Worm (Caenorhabditis elegans) whole organism, young adult: Measurements from ENCODE around the gene nlp-66.

ENCODE experiments used
- B0336.3 ChIP-seq: fragments of 200-800 bp; sonication (Bioruptor generic); IDR thresholded peaks from 2 replicates; pipeline ENCODE4 v1.3.6; 2022; ENCODE audit warnings: missing genetic modification characterization, missing compliant biosample characterization
- C06A6.2 ChIP-seq: fragments of 200-800 bp; sonication (Bioruptor generic); conservative IDR thresholded peaks from 2 replicates; pipeline ENCODE4 v1.3.6; 2022; ENCODE audit warnings: missing genetic modification characterization, missing compliant biosample characterization
- C17E4.6 ChIP-seq: fragments of 200-800 bp; sonication (Bioruptor generic); IDR thresholded peaks from 2 replicates; pipeline ENCODE4 v1.3.6; 2022; ENCODE audit warnings: missing genetic modification reagents, missing genetic modification characterization, missing compliant biosample characterization
- F22D6.2 ChIP-seq: sonication (generic microtip); optimal IDR thresholded peaks from 2 replicates; lab custom pipeline; 2016; ENCODE audit warnings: mild to moderate bottlenecking, missing genetic modification characterization, missing compliant biosample characterization
- F23B12.7 ChIP-seq: sonication (generic microtip); optimal IDR thresholded peaks from 2 replicates; lab custom pipeline; 2017; ENCODE audit warnings: missing genetic modification characterization, mild to moderate bottlenecking, missing compliant biosample characterization, antibody characterized with exemption, moderate library complexity; ENCODE audit not compliant: insufficient read depth
- F33H1.4 ChIP-seq: fragments of 200-800 bp; sonication (Bioruptor generic); IDR thresholded peaks from 2 replicates; pipeline ENCODE4 v1.3.6; 2022; ENCODE audit warnings: missing genetic modification reagents, missing genetic modification characterization, missing compliant biosample characterization
- F57A8.1 ChIP-seq: fragments of 200-800 bp; sonication (Bioruptor generic); optimal IDR thresholded peaks from 2 replicates; lab custom pipeline; 2018; ENCODE audit warnings: mild to moderate bottlenecking, missing genetic modification characterization, moderate library complexity, missing compliant biosample characterization
- F57C9.4 ChIP-seq: sonication (generic microtip); optimal IDR thresholded peaks from 2 replicates; lab custom pipeline; 2017; ENCODE audit warnings: mild to moderate bottlenecking, missing genetic modification characterization, missing compliant biosample characterization
- ZK185.1 ChIP-seq: sonication (generic microtip); optimal IDR thresholded peaks from 2 replicates; lab custom pipeline; 2016; ENCODE audit warnings: mild to moderate bottlenecking, missing genetic modification characterization, missing compliant biosample characterization; ENCODE audit not compliant: poor library complexity, severe bottlenecking
- aptf-2 ChIP-seq: fragments of 200-800 bp; sonication (Bioruptor generic); conservative IDR thresholded peaks from 2 replicates; pipeline ENCODE4 v1.3.6; 2022; ENCODE audit warnings: missing genetic modification reagents, missing genetic modification characterization, missing compliant biosample characterization
- atf-7 ChIP-seq: sonication (generic microtip); optimal IDR thresholded peaks from 2 replicates; lab custom pipeline; 2017; ENCODE audit warnings: mild to moderate bottlenecking, missing genetic modification characterization, missing compliant biosample characterization
- athp-1 ChIP-seq: sonication (generic microtip); optimal IDR thresholded peaks from 2 replicates; lab custom pipeline; 2017; ENCODE audit warnings: mild to moderate bottlenecking, missing genetic modification characterization, missing compliant biosample characterization
- attf-3 ChIP-seq: fragments of 200-800 bp; sonication (Bioruptor generic); conservative IDR thresholded peaks from 2 replicates; pipeline ENCODE4 v1.3.6; 2022; ENCODE audit warnings: missing genetic modification reagents, missing genetic modification characterization, missing compliant biosample characterization
- attf-5 ChIP-seq: fragments of 200-800 bp; sonication (Bioruptor generic); optimal IDR thresholded peaks from 2 replicates; lab custom pipeline; 2018; ENCODE audit warnings: mild to moderate bottlenecking, missing genetic modification characterization, missing compliant biosample characterization
- attf-6 ChIP-seq: fragments of 200-800 bp; sonication (Bioruptor generic); IDR thresholded peaks from 2 replicates; pipeline ENCODE4 v1.3.6; 2022; ENCODE audit warnings: missing genetic modification reagents, missing genetic modification characterization, missing compliant biosample characterization
- bed-1 ChIP-seq: fragments of 200-800 bp; sonication (Bioruptor generic); IDR thresholded peaks from 2 replicates; pipeline ENCODE4 v1.3.6; 2022; ENCODE audit warnings: missing genetic modification reagents, missing genetic modification characterization, missing compliant biosample characterization
- bed-2 ChIP-seq: fragments of 200-800 bp; sonication (Bioruptor generic); IDR thresholded peaks from 2 replicates; pipeline ENCODE4 v1.3.6; 2022; ENCODE audit warnings: missing genetic modification reagents, missing genetic modification characterization, missing compliant biosample characterization
- ccch-3 ChIP-seq: fragments of 200-800 bp; sonication (Bioruptor generic); optimal IDR thresholded peaks from 2 replicates; lab custom pipeline; 2018; ENCODE audit warnings: mild to moderate bottlenecking, missing genetic modification characterization, missing compliant biosample characterization
- ceh-27 ChIP-seq: fragments of 200-800 bp; sonication (Bioruptor generic); optimal IDR thresholded peaks from 2 replicates; lab custom pipeline; 2018; ENCODE audit warnings: mild to moderate bottlenecking, missing genetic modification characterization, moderate library complexity, missing compliant biosample characterization
- chd-7 ChIP-seq: sonication (generic microtip); optimal IDR thresholded peaks from 2 replicates; lab custom pipeline; 2016; ENCODE audit warnings: mild to moderate bottlenecking, missing genetic modification characterization, moderate library complexity, missing compliant biosample characterization
- dpl-1 ChIP-seq: fragments of 150-350 bp; optimal IDR thresholded peaks from 2 replicates; lab custom pipeline; 2014; ENCODE audit warnings: missing biosample characterization, missing genetic modification reagents, missing genetic modification characterization
- egl-18 ChIP-seq: fragments of 200-800 bp; sonication (Bioruptor generic); IDR thresholded peaks from 2 replicates; pipeline ENCODE4 v1.3.6; 2022; ENCODE audit warnings: missing genetic modification reagents, missing genetic modification characterization, missing compliant biosample characterization
- hlh-12 ChIP-seq: sonication (generic microtip); optimal IDR thresholded peaks from 2 replicates; lab custom pipeline; 2016; ENCODE audit warnings: missing genetic modification characterization, missing compliant biosample characterization
- let-526 ChIP-seq: fragments of 200-800 bp; sonication (Bioruptor generic); IDR thresholded peaks from 2 replicates; pipeline ENCODE4 v1.3.6; 2022; ENCODE audit warnings: missing genetic modification reagents, missing genetic modification characterization, missing compliant biosample characterization
- lin-54 ChIP-seq: fragments of 200-800 bp; sonication (Bioruptor generic); optimal IDR thresholded peaks from 2 replicates; lab custom pipeline; 2018; ENCODE audit warnings: mild to moderate bottlenecking, missing genetic modification characterization, missing compliant biosample characterization
- lsl-1 ChIP-seq: fragments of 200-800 bp; sonication (Bioruptor generic); optimal IDR thresholded peaks from 2 replicates; lab custom pipeline; 2018; ENCODE audit warnings: mild to moderate bottlenecking, missing genetic modification characterization, moderate library complexity, missing compliant biosample characterization
- madf-6 ChIP-seq: fragments of 200-800 bp; sonication (Bioruptor generic); IDR thresholded peaks from 2 replicates; pipeline ENCODE4 v1.3.6; 2022; ENCODE audit warnings: missing genetic modification reagents, missing genetic modification characterization, missing compliant biosample characterization
- madf-8 ChIP-seq: fragments of 200-800 bp; sonication (Bioruptor generic); conservative IDR thresholded peaks from 2 replicates; pipeline ENCODE4 v1.3.6; 2022; ENCODE audit warnings: missing genetic modification reagents, missing genetic modification characterization, missing compliant biosample characterization
- mcd-1 ChIP-seq: fragments of 200-800 bp; sonication (Bioruptor generic); IDR thresholded peaks from 2 replicates; pipeline ENCODE4 v1.3.6; 2022; ENCODE audit warnings: missing genetic modification reagents, missing genetic modification characterization, missing compliant biosample characterization
- mel-28 ChIP-seq: sonication (generic microtip); optimal IDR thresholded peaks from 2 replicates; lab custom pipeline; 2016; ENCODE audit warnings: borderline replicate concordance, mild to moderate bottlenecking, missing genetic modification characterization, missing compliant biosample characterization
- nfya-1 ChIP-seq: sonication (generic microtip); optimal IDR thresholded peaks from 2 replicates; lab custom pipeline; 2017; ENCODE audit warnings: antibody characterized with exemption, missing compliant biosample characterization, missing genetic modification characterization, borderline replicate concordance; ENCODE audit not compliant: insufficient read depth
- rpc-1 ChIP-seq, 2 experiments: fragments of 150-350 bp in 1 of 2; sonication (generic microtip) in 1 of 2; optimal IDR thresholded peaks; 2 replicates each; lab custom pipeline; 2014 to 2018; ENCODE audit warnings: missing biosample characterization in 1 of 2, missing genetic modification characterization in 1 of 2, missing genetic modification reagents in 1 of 2, missing genotype in 1 of 2
- sdz-38 ChIP-seq: sonication (generic microtip); optimal IDR thresholded peaks from 2 replicates; lab custom pipeline; 2016; ENCODE audit warnings: missing genotype, missing genetic modification characterization, missing compliant biosample characterization
- snpc-1.1 ChIP-seq: sonication (generic microtip); optimal IDR thresholded peaks from 2 replicates; lab custom pipeline; 2017; ENCODE audit warnings: missing genetic modification characterization, mild to moderate bottlenecking, missing compliant biosample characterization, antibody characterized with exemption, moderate library complexity, missing genotype, missing genetic modification reagents; ENCODE audit not compliant: insufficient read depth
- snpc-1.3 ChIP-seq: sonication (generic microtip); optimal IDR thresholded peaks from 2 replicates; lab custom pipeline; 2017; ENCODE audit warnings: missing genetic modification characterization, mild to moderate bottlenecking, missing compliant biosample characterization, antibody characterized with exemption, moderate library complexity, missing genotype, missing genetic modification reagents; ENCODE audit not compliant: insufficient read depth
- sptf-2 ChIP-seq: fragments of 200-800 bp; sonication (Bioruptor generic); optimal IDR thresholded peaks from 2 replicates; lab custom pipeline; 2018; ENCODE audit warnings: mild to moderate bottlenecking, missing genetic modification characterization, missing compliant biosample characterization
- unc-130 ChIP-seq: sonication (generic microtip); optimal IDR thresholded peaks from 2 replicates; lab custom pipeline; 2016; ENCODE audit warnings: missing genetic modification reagents, missing genetic modification characterization, missing compliant biosample characterization
- zfh-2 ChIP-seq: fragments of 200-800 bp; sonication (Bioruptor generic); conservative IDR thresholded peaks from 2 replicates; pipeline ENCODE4 v1.3.6; 2022; ENCODE audit warnings: missing genetic modification reagents, missing genetic modification characterization, missing compliant biosample characterization
- ztf-3 ChIP-seq: fragments of 200-800 bp; sonication (Bioruptor generic); optimal IDR thresholded peaks from 2 replicates; lab custom pipeline; 2018; ENCODE audit warnings: mild to moderate bottlenecking, missing genetic modification characterization, missing compliant biosample characterization

Gene nlp-66

ce11 chrX:11093985-11094593 lies 22.5 kb downstream of the nlp-66 start (continued):
- TF ChIP-seq zfh-2 (GFP tag; lab: Robert Waterston, UW), result no peak
- TF ChIP-seq mel-28 (tag; lab: Kevin White, UChicago), result peak; percentile 51
- TF ChIP-seq C17E4.6, result peak; percentile 91
- 0 out of 2 replicates have a peak, but pooled peaks have one; percentile 13 for TF ChIP-seq attf-6
- TF ChIP-seq mcd-1 (GFP tag; lab: Robert Waterston, UW), result peak; percentile 93
- TF ChIP-seq dpl-1 (GFP tag; lab: Kevin White, UChicago), result no peak
- TF ChIP-seq lin-54 (GFP tag; lab: Kevin White, UChicago), result peak; percentile 94
- TF ChIP-seq F23B12.7, result peak; percentile 98
- peak; percentile 98 for TF ChIP-seq ztf-3 (GFP tag; lab: Kevin White, UChicago)
- no peak for TF ChIP-seq madf-8 (GFP tag; lab: Robert Waterston, UW)
- peak; percentile 100 for TF ChIP-seq B0336.3
- TF ChIP-seq rpc-1 (optimal IDR thresholded peaks at IDR 0.05; lab: Kevin White, UChicago), result peak; percentile 37
- TF ChIP-seq rpc-1 (tag; optimal IDR thresholded peaks at IDR 0.05; lab: Kevin White, UChicago), result no peak
- TF ChIP-seq madf-6 (GFP tag; lab: Robert Waterston, UW), result no peak
- peak; percentile 89 for TF ChIP-seq F57C9.4 (tag; lab: Kevin White, UChicago)
- TF ChIP-seq sdz-38 (tag; lab: Kevin White, UChicago), result no peak
- peak; percentile 97 for TF ChIP-seq F22D6.2 (tag; lab: Kevin White, UChicago)
- 0 out of 2 replicates have a peak, but pooled peaks have one; percentile 48 for TF ChIP-seq aptf-2
- TF ChIP-seq hlh-12 (tag; lab: Kevin White, UChicago), result peak; percentile 70
- peak; percentile 81 for TF ChIP-seq sptf-2 (GFP tag; lab: Kevin White, UChicago)
- TF ChIP-seq attf-5 (GFP tag; lab: Kevin White, UChicago), result peak; percentile 75
- TF ChIP-seq F33H1.4, result peak; percentile 53
- peak; percentile 96 for TF ChIP-seq F57A8.1 (GFP tag; lab: Kevin White, UChicago)
- TF ChIP-seq snpc-1.1 (tag; lab: Kevin White, UChicago), result no peak
- no peak for TF ChIP-seq nfya-1 (tag; lab: Kevin White, UChicago)
- TF ChIP-seq athp-1 (tag; lab: Kevin White, UChicago), result peak; percentile 82
- TF ChIP-seq egl-18, result peak; percentile 98
- TF ChIP-seq lsl-1 (GFP tag; lab: Kevin White, UChicago), result no peak
- TF ChIP-seq atf-7 (tag; lab: Kevin White, UChicago), result peak; percentile 99
- peak; percentile 99 for TF ChIP-seq chd-7 (tag; lab: Kevin White, UChicago)
- TF ChIP-seq bed-2 (GFP tag; lab: Robert Waterston, UW), result peak; percentile 88
- TF ChIP-seq bed-1 (GFP tag; lab: Robert Waterston, UW), result peak; percentile 96
- TF ChIP-seq ceh-27, result peak; percentile 100
- TF ChIP-seq ccch-3, result peak; percentile 96
- peak; percentile 93 for TF ChIP-seq let-526 (GFP tag; lab: Robert Waterston, UW)
- TF ChIP-seq unc-130 (GFP tag; lab: Kevin White, UChicago), result peak; percentile 45
- peak; percentile 61 for TF ChIP-seq attf-3 (GFP tag; lab: Robert Waterston, UW)
- peak; percentile 99 for TF ChIP-seq ZK185.1 (tag; lab: Kevin White, UChicago)
- TF ChIP-seq C06A6.2 (GFP tag; lab: Robert Waterston, UW), result peak; percentile 98
- peak; percentile 35 for TF ChIP-seq snpc-1.3 (tag; lab: Kevin White, UChicago)
